Worm (Caenorhabditis elegans): Measurements from ENCODE around the gene W02B12.16.

ce11 chrII:11459883-11460282, 16.4 kb downstream of the W02B12.16 start:
- no peak for TF ChIP-seq nhr-25 (tag; optimal IDR thresholded peaks at IDR 0.05; ENCODE audit: borderline replicate concordance, insufficient read depth)
- TF ChIP-seq R02D3.7 (tag; optimal IDR thresholded peaks at IDR 0.05), result no peak
- TF ChIP-seq egl-27 (tag; optimal IDR thresholded peaks at IDR 0.05), result no peak
- no peak for TF ChIP-seq skn-1 (tag; optimal IDR thresholded peaks at IDR 0.05)
- TF ChIP-seq nhr-42 (GFP tag; IDR thresholded peaks at IDR 0.05), result no peak
- no peak for TF ChIP-seq dmd-9 (GFP tag; IDR thresholded peaks at IDR 0.05)
